Fruit fly (Drosophila melanogaster) S2 (cell line): ENCODE measurements around the gene Cyp18a1.

Experiments used
- CG8478 ChIP-seq: fragments of >200 bp; optimal IDR thresholded peaks from 2 replicates; lab custom pipeline; 2018
- CTCF ChIP-seq, 2 experiments: fragments of >200 bp; optimal IDR thresholded peaks; 2 replicates each; lab custom pipeline; 2018

Gene Cyp18a1

DNA sequence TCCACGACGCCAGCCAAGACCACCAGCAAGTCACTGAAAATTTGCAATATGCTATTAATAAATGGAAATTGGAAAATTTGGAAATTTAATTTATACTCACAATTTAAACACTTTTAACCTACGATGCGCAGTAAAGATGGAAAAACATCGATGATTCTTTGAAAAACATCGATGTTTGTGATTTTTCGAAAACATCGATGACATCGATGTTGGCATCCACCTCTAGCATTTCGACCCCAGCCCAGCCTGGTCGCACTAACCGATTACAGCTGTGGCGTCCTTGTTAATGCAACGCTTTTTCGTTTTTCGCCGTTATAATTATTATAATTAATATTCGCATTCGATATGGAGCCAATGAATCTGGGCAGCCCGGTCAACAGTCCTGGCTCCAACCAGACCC lies 44.9 kb downstream of the Cyp18a1 start, which contains the start of gene Nup35:
Gene Nup35 (plus strand): TSS at position 222 of the 400 bp plus-strand sequence.
- TF ChIP-seq CG8478 (lab: Kevin White, UChicago) (no peak), CTCF (optimal IDR thresholded peaks at IDR 0.05; lab: Kevin White, UChicago) (no peak)

DNA sequence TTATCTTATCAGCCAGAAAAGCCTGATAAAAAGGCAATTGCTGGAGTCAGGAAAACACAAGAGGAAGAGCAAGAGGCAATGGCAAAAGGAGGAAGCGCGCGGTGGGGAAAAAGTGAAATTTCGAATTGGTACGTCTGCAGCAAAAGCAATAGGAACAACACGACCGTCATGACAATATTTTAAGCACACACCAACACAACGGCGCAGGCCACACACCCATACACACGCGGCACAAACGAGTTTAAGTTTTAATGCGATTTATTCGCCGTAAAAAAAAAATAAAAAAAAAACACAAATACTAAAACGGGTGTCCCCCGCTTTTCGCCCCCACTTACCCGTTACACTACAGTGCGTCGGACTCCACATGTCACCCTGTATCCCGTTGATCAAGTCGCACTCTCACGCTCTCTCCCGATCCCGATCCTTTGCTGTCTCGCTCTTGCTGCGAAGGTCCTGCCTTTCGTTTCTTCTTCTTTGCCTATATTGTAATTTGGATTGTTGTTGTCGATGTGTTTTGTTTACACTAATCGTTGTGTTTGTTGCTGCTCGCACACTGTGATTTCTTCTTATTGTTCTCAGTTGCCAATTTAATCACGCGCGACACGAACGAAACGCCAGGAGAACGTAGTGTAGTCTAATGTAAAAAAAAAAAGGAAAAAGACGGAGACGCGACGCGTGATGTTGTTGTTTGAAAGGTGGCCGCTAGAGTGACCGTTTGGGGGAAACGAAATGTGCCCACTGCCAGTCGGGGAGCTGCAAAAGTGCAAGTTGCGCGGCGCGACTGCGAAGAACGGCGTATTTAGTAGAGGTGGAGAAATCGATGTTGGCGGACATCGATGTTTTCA lies 45.8 kb downstream of the Cyp18a1 start, which contains the start of gene Rip11:
Gene Rip11 (minus strand): TSS at position 794 of the 845 bp plus-strand sequence.
- TF ChIP-seq CTCF (optimal IDR thresholded peaks at IDR 0.05; lab: Kevin White, UChicago) = peak in 1 of 2 experiments; percentile 4
- no peak for TF ChIP-seq CG8478 (lab: Kevin White, UChicago)

DNA sequence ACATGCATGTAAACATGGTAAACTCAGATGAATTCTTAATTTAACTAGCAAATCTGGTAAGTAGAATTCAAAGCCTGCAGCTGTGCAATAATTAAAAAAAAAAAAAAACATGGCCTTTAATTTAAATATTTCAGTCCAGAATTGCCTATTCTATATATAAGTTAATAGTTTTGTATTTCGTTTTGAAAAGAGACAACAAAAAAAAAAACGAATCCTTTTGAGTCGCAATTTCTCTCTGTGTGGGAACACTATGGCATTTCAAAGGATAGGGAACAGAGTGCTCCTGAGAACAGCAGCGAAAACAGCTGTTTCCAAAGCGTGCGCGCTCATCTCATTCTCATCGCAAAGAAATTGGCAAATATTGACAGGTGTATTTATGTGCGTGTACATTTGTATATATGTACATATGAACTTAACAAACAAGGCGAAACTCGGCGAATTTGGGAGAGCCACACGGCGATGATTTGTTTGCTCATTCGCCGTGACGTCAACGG lies 47.1 kb downstream of the Cyp18a1 start:
- TF ChIP-seq CTCF (optimal IDR thresholded peaks at IDR 0.05; lab: Kevin White, UChicago) (no peak), CG8478 (lab: Kevin White, UChicago) (no peak)

DNA sequence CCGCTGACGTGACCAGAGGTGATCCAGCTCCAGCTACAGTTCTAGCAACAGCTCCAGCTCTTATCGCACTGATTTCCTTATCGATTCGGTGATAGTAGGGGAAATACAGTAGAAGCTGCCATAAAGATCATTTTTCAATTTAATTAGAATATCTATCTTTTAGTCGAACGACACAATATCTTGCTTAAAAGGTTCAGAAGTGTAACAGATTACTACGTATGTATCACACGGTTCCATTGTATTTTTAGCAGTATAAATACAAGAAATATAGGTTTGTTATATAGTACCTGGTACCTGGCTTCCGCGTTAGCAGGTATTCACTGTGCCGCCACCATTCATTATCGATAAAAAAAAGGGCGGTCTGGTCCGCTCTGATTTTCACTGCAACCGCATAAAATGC lies 48.0 kb downstream of the Cyp18a1 start:
- TF ChIP-seq CG8478 (lab: Kevin White, UChicago) (no peak), CTCF (optimal IDR thresholded peaks at IDR 0.05; lab: Kevin White, UChicago) (no peak)

DNA sequence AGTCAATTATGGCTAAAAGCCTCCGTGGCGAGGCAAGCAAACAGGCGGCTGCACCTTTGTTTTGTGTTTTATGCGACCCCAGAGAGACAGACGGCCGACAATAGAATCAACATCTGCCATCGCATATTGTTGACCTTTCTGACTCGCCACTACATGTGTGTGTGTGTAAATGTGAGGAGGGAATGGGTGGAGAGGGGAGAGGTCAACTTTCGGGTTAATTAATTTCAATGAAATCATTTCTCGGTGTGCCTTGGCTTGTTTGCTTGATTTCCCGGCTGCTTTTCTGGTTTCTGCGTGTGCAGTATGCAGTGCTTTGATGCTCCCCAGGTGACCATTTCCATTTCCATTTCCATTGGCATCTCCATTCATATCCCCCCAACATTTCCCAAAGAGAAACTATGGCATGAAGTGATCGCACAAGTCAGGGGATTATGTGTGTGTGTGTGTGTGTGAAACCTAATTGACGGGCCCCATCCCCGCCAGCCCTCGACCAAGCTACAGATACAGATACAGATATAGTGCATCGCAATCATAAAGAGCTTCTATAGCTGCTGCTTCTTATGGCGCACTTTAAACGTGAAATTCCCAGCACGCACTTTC lies 49.7 kb downstream of the Cyp18a1 start:
- TF ChIP-seq CG8478 (lab: Kevin White, UChicago) = no peak
- TF ChIP-seq CTCF (optimal IDR thresholded peaks at IDR 0.05; lab: Kevin White, UChicago) = no peak
